Worm (Caenorhabditis elegans) whole organism, late embryonic: ENCODE results near the gene mel-11.

Experiments used
- C08G9.2 ChIP-seq: sonication (generic microtip); optimal IDR thresholded peaks from 2 replicates; lab custom pipeline; 2016; ENCODE audit warnings: mild to moderate bottlenecking, missing genetic modification characterization, moderate library complexity, missing compliant biosample characterization
- C38D4.7 ChIP-seq: fragments of 200-800 bp; sonication (Bioruptor generic); optimal IDR thresholded peaks from 2 replicates; lab custom pipeline; 2018; ENCODE audit warnings: mild to moderate bottlenecking, missing genetic modification characterization, moderate library complexity, missing compliant biosample characterization
- ahr-1 ChIP-seq: sonication (generic microtip); optimal IDR thresholded peaks from 2 replicates; lab custom pipeline; 2016; ENCODE audit warnings: missing genetic modification characterization, missing compliant biosample characterization
- ama-1 ChIP-seq: fragments of 150-350 bp; optimal IDR thresholded peaks from 2 replicates; lab custom pipeline; 2014
- che-1 ChIP-seq: sonication (generic microtip); optimal IDR thresholded peaks from 2 replicates; lab custom pipeline; 2016; ENCODE audit warnings: mild to moderate bottlenecking, missing genetic modification characterization, missing compliant biosample characterization
- odd-2 ChIP-seq: sonication (generic microtip); optimal IDR thresholded peaks from 2 replicates; lab custom pipeline; 2017; ENCODE audit warnings: antibody characterized with exemption, mild to moderate bottlenecking, missing genetic modification characterization, missing compliant biosample characterization
- pat-9 ChIP-seq: fragments of 200-800 bp; sonication (Bioruptor generic); optimal IDR thresholded peaks from 2 replicates; lab custom pipeline; 2018; ENCODE audit warnings: mild to moderate bottlenecking, missing genetic modification characterization, moderate library complexity, missing compliant biosample characterization
- pha-4 ChIP-seq: fragments of 150-350 bp; optimal IDR thresholded peaks from 2 replicates; lab custom pipeline; 2018; ENCODE audit warnings: missing biosample characterization, missing genetic modification reagents, missing genetic modification characterization
- pqm-1 ChIP-seq: sonication (generic microtip); optimal IDR thresholded peaks from 2 replicates; lab custom pipeline; 2016; ENCODE audit warnings: missing genetic modification characterization, missing compliant biosample characterization
- rnt-1 ChIP-seq: sonication (generic microtip); optimal IDR thresholded peaks from 2 replicates; lab custom pipeline; 2016; ENCODE audit warnings: missing genetic modification characterization, missing compliant biosample characterization
- tbx-2 ChIP-seq: sonication (generic microtip); optimal IDR thresholded peaks from 2 replicates; lab custom pipeline; 2016; ENCODE audit warnings: missing genetic modification characterization, missing compliant biosample characterization
- tbx-7 ChIP-seq: sonication (generic microtip); optimal IDR thresholded peaks from 2 replicates; lab custom pipeline; 2016; ENCODE audit warnings: missing genotype, missing genetic modification characterization, missing compliant biosample characterization
- unc-55 ChIP-seq: sonication (generic microtip); optimal IDR thresholded peaks from 2 replicates; lab custom pipeline; 2017; ENCODE audit warnings: missing biosample characterization, missing genetic modification reagents, missing genetic modification characterization

DNA sequence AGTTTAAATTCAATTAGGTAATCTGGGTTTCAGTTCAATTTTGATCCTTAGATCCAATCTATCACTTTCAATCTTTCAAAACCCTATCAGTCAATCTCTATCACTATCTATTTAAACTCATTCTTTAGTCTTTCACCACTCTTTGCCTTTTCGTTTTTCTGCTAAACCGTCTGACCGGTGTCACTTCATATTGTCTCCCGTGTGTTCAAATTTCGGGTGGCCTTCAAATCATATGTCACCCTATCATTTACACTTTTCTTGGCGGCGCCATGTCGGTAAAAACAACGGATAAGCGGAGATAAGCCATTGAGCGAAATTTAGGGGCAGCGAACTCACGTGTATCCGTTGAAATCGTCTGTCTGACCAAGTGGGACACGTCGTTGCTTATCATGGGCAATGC lies 14.4 kb upstream of the mel-11 start:
- TF ChIP-seq odd-2 (tag; lab: Kevin White, UChicago) (no peak), ahr-1 (no peak), tbx-7 (tag; lab: Kevin White, UChicago) (no peak), tbx-2 (no peak), rnt-1 (tag; lab: Kevin White, UChicago) (no peak), unc-55 (no peak), pat-9 (tag; lab: Kevin White, UChicago) (no peak), C08G9.2 (tag; lab: Kevin White, UChicago) (no peak), pqm-1 (no peak), che-1 (no peak), C38D4.7 (no peak), ama-1 (no peak), pha-4 (tag; lab: Kevin White, UChicago) (no peak)
